Fruit fly (Drosophila melanogaster): ENCODE results near the gene Ten-a.
A peak's percentile ranks its signal among the peaks of the same experiment; 100 is the strongest.

The Ten-a gene

DNA sequence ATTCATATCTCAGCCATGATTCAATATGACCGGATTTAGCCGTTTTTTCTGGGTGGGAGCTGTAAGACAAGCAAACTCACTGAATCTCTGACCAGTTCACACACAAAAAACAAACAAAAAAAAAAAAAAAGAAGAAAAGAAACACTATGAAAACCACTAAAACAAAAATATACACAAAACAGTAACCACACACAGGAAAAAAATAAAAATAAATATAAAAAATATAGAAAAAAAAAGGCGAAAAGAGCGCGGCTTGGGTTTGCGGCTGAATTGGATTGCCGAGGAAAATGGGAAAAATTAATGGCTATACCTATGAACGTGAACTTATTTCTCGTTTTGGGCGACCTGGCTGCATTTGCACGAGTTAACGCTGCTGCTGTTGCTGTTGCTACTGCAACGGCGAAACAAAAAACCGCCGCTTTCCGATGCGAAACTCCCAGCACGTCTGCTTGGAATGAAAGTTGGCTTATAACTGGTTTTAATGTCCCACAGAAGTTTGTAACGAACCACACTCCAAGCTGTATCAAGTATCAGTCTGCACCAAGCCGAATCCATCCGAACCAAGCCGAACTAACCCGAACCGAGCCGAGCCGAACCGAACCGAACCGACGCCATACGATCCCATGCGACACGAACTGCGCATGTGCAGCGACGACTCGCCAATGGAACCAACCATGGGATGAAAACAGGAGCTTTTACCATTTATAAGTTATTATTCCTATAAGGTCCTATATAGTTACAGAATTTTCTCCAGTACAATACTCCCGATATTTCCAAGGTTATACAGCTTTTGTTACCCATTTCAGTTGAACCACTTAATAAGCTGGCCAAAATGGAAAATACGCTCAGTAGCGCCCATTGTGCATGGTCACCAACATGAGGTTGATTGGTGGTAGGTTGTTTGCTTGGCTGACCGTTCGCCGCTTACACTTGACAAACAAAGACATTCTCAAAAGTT lies 39.8 kb upstream of the Ten-a start, which contains the start of gene fw (continued):
- TF ChIP-seq btn (GFP tag; optimal IDR thresholded peaks at IDR 0.05) (no peak), lmd (GFP tag; IDR thresholded peaks at IDR 0.05) (peak; percentile 18; the same call in 1 of the 2 replicates), tna (GFP tag; IDR thresholded peaks at IDR 0.05; ENCODE audit: partially characterized antibody) (no peak), CG2199 (GFP tag; IDR thresholded peaks at IDR 0.05) (no peak), CG30431 (GFP tag; optimal IDR thresholded peaks at IDR 0.05) (no peak), slou (GFP tag; optimal IDR thresholded peaks at IDR 0.05) (no peak), CG34422 (GFP tag; IDR thresholded peaks at IDR 0.05) (0 out of 3 replicates have a peak, but pooled peaks have one; percentile 26), CG3847 (GFP tag; IDR thresholded peaks at IDR 0.05) (no peak; the same call in 1 of the 2 replicates), Dad (GFP tag; optimal IDR thresholded peaks at IDR 0.05) (no peak), Adf1 (GFP tag; IDR thresholded peaks at IDR 0.05) (no peak), CG10654 (GFP tag; optimal IDR thresholded peaks at IDR 0.05) (no peak), CG5953 (GFP tag; IDR thresholded peaks at IDR 0.05) (no peak), Fer3 (tag; optimal IDR thresholded peaks at IDR 0.05) (peak; percentile 32), nmo (GFP tag; optimal IDR thresholded peaks at IDR 0.05) (no peak), H2.0 (GFP tag; IDR thresholded peaks at IDR 0.05) (peak; percentile 46), hth (optimal IDR thresholded peaks at IDR 0.05) (no peak), shn (GFP tag; optimal IDR thresholded peaks at IDR 0.05) (no peak), CG10431 (GFP tag; optimal IDR thresholded peaks at IDR 0.05) (no peak), Scr (GFP tag; IDR thresholded peaks at IDR 0.05; ENCODE audit: partially characterized antibody) (no peak), sna (GFP tag; IDR thresholded peaks at IDR 0.05; ENCODE audit: partially characterized antibody) (no peak), CG13894 (tag; optimal IDR thresholded peaks at IDR 0.05) (peak; percentile 15), wor (GFP tag; IDR thresholded peaks at IDR 0.05) (0 out of 2 replicates have a peak, but pooled peaks have one; percentile 18), CG4404 (GFP tag; IDR thresholded peaks at IDR 0.05) (no peak), GATAe (GFP tag; conservative IDR thresholded peaks at IDR 0.05) (no peak), CG4360 (GFP tag; IDR thresholded peaks at IDR 0.05) (no peak), CG8089 (GFP tag; optimal IDR thresholded peaks at IDR 0.05) (no peak), CG16813 (GFP tag; IDR thresholded peaks at IDR 0.05; ENCODE audit: partially characterized antibody) (no peak), CG17385 (GFP tag; optimal IDR thresholded peaks at IDR 0.05) (no peak), CG3407 (GFP tag; optimal IDR thresholded peaks at IDR 0.05) (no peak), Sry-δ (GFP tag; optimal IDR thresholded peaks at IDR 0.05) (no peak), HmgZ (tag; optimal IDR thresholded peaks at IDR 0.05) (no peak), CG11085 (GFP tag; IDR thresholded peaks at IDR 0.05) (no peak), HHEX (GFP tag; optimal IDR thresholded peaks at IDR 0.05) (no peak), cad (GFP tag; optimal IDR thresholded peaks at IDR 0.05) (no peak), NK7.1 (GFP tag; optimal IDR thresholded peaks at IDR 0.05) (peak; percentile 23), Sin3A (optimal IDR thresholded peaks at IDR 0.05) (no peak), Ssrp (tag; optimal IDR thresholded peaks at IDR 0.05) (no peak), CG32767 (GFP tag; IDR thresholded peaks at IDR 0.05) (no peak), CG1024 (GFP tag; IDR thresholded peaks at IDR 0.05) (no peak), PHDP (tag; optimal IDR thresholded peaks at IDR 0.05) (peak; percentile 38), ash1 (GFP tag; optimal IDR thresholded peaks at IDR 0.05) (no peak), CG18599 (GFP tag; optimal IDR thresholded peaks at IDR 0.05) (peak; percentile 45), CG7372 (GFP tag; IDR thresholded peaks at IDR 0.05) (no peak), sqz (GFP tag; optimal IDR thresholded peaks at IDR 0.05) (no peak), CG3163 (GFP tag; optimal IDR thresholded peaks at IDR 0.05) (peak; percentile 5), Mad (GFP tag; optimal IDR thresholded peaks at IDR 0.05) (no peak), Sox100B (GFP tag; optimal IDR thresholded peaks at IDR 0.05) (no peak), CG12391 (tag; optimal IDR thresholded peaks at IDR 0.05) (peak; percentile 41), cg (GFP tag; optimal IDR thresholded peaks at IDR 0.05) (no peak), eve (GFP tag; optimal IDR thresholded peaks at IDR 0.05) (peak in 1 of 2 experiments; percentile 34)
